Fruit fly (Drosophila melanogaster): ENCODE measurements around the gene Syx7.

The Syx7 gene

dm6 chr3L:21433098-21433497, 12.5 kb upstream of the Syx7 start, which contains the start of the genes barc and Aef1 (continued):
- TF ChIP-seq B-H1 (GFP tag; IDR thresholded peaks at IDR 0.05) (peak; percentile 79; the same call in 2 of the 3 replicates), CG7357 (GFP tag; IDR thresholded peaks at IDR 0.05) (peak; percentile 87), pros (GFP tag; optimal IDR thresholded peaks at IDR 0.05) (no peak), odd (GFP tag; optimal IDR thresholded peaks at IDR 0.05) (peak; percentile 52), Dref (GFP tag; IDR thresholded peaks at IDR 0.05) (peak; percentile 29; the same call in 1 of the 2 replicates), Meics (GFP tag; optimal IDR thresholded peaks at IDR 0.05) (peak; percentile 76), CG15479 (GFP tag; optimal IDR thresholded peaks at IDR 0.05) (no peak), CG18599 (GFP tag; optimal IDR thresholded peaks at IDR 0.05) (no peak), CG8290 (GFP tag; optimal IDR thresholded peaks at IDR 0.05) (peak; percentile 86), CG8290 (tag; optimal IDR thresholded peaks at IDR 0.05) (peak in 1 of 2 experiments; percentile 6), CG10979 (tag; optimal IDR thresholded peaks at IDR 0.05) (peak; percentile 79), CG30403 (GFP tag; optimal IDR thresholded peaks at IDR 0.05) (peak; percentile 94), tx (GFP tag; optimal IDR thresholded peaks at IDR 0.05) (peak; percentile 89), gce (GFP tag; IDR thresholded peaks at IDR 0.05) (peak; percentile 63; the same call in 1 of the 3 replicates), CG17802 (tag; optimal IDR thresholded peaks at IDR 0.05) (peak; percentile 55), unpg (GFP tag; optimal IDR thresholded peaks at IDR 0.05) (peak; percentile 85), CG14667 (GFP tag; IDR thresholded peaks at IDR 0.05) (peak; percentile 85), CG33557 (GFP tag; optimal IDR thresholded peaks at IDR 0.05) (peak; percentile 79), HLH4C (GFP tag; IDR thresholded peaks at IDR 0.05; ENCODE audit: partially characterized antibody) (peak; percentile 87), Tbp (GFP tag; optimal IDR thresholded peaks at IDR 0.05) (no peak), CG10321 (GFP tag; IDR thresholded peaks at IDR 0.05) (no peak), CG17912 (GFP tag; optimal IDR thresholded peaks at IDR 0.05) (no peak), Ptx1 (GFP tag; IDR thresholded peaks at IDR 0.05) (peak; percentile 93), CG8388 (GFP tag; optimal IDR thresholded peaks at IDR 0.05) (peak; percentile 75), al (GFP tag; IDR thresholded peaks at IDR 0.05) (peak; percentile 93), CG32532 (GFP tag; IDR thresholded peaks at IDR 0.05) (peak; percentile 90), CG4820 (GFP tag; optimal IDR thresholded peaks at IDR 0.05) (peak; percentile 87), Stat92E (GFP tag; optimal IDR thresholded peaks at IDR 0.05) (peak in 1 of 3 experiments; percentile 45), scrt (GFP tag; optimal IDR thresholded peaks at IDR 0.05) (no peak), insv (GFP tag; optimal IDR thresholded peaks at IDR 0.05) (peak in 1 of 2 experiments; percentile 25), CG1233 (GFP tag; optimal IDR thresholded peaks at IDR 0.05) (peak; percentile 74), CG6683 (GFP tag; optimal IDR thresholded peaks at IDR 0.05) (peak; percentile 22), CG31441 (GFP tag; IDR thresholded peaks at IDR 0.05) (peak; percentile 93), Lhr (GFP tag; optimal IDR thresholded peaks at IDR 0.05) (peak; percentile 93), CG18476 (GFP tag; optimal IDR thresholded peaks at IDR 0.05) (peak; percentile 82), CG6689 (GFP tag; IDR thresholded peaks at IDR 0.05) (peak; percentile 88), zfh2 (GFP tag; optimal IDR thresholded peaks at IDR 0.05) (peak; percentile 89), CG6813 (GFP tag; optimal IDR thresholded peaks at IDR 0.05) (no peak), Dp (GFP tag; optimal IDR thresholded peaks at IDR 0.05) (peak; percentile 33), CG11456 (GFP tag; IDR thresholded peaks at IDR 0.05) (peak; percentile 92), ab (GFP tag; optimal IDR thresholded peaks at IDR 0.05) (peak; percentile 85), kay (GFP tag; optimal IDR thresholded peaks at IDR 0.05) (peak; percentile 78), ATbp (GFP tag; optimal IDR thresholded peaks at IDR 0.05) (peak; percentile 42), CG17612 (GFP tag; IDR thresholded peaks at IDR 0.05) (peak; percentile 65), dmrt99B (tag; optimal IDR thresholded peaks at IDR 0.05) (peak; percentile 82), CG2199 (GFP tag; IDR thresholded peaks at IDR 0.05) (peak; percentile 25; the same call in 1 of the 3 replicates), CG15696 (tag; optimal IDR thresholded peaks at IDR 0.05) (peak; percentile 91), CG31224 (GFP tag; IDR thresholded peaks at IDR 0.05) (peak; percentile 80), mam (GFP tag; optimal IDR thresholded peaks at IDR 0.05) (peak; percentile 94), D19B (GFP tag; optimal IDR thresholded peaks at IDR 0.05) (peak; percentile 64), fru (optimal IDR thresholded peaks at IDR 0.05) (no peak)
